Worm (Caenorhabditis elegans): ENCODE data around the gene T26E4.9.

The T26E4.9 gene

DNA sequence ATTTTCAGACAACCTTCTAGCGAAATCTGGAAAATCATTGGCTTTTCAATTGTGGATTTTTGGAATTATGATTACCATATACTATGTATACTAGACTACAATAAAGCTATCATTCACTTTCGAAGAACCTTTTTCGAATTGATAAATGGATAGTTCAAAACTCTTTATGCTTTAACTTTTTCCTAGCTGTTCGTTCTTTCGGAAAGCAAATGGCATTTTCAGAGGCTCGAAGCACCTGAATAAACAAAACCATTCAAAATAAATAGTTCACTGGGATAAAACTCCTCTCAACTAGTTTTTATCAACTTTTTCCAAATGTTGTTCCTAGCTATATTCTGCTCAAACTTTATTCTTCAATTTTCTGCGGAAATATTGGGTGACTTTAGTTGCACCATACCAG lies 21.4 kb downstream of the T26E4.9 start, which contains the start of gene T26E4.2:
T26E4.2 (plus strand) TSS at position 301 of the 400 bp plus-strand sequence.
- TF ChIP-seq ceh-82 (tag; optimal IDR thresholded peaks at IDR 0.05) (no peak), ceh-28 (tag; optimal IDR thresholded peaks at IDR 0.05) (no peak), elt-2 (tag; optimal IDR thresholded peaks at IDR 0.05) (no peak)

DNA sequence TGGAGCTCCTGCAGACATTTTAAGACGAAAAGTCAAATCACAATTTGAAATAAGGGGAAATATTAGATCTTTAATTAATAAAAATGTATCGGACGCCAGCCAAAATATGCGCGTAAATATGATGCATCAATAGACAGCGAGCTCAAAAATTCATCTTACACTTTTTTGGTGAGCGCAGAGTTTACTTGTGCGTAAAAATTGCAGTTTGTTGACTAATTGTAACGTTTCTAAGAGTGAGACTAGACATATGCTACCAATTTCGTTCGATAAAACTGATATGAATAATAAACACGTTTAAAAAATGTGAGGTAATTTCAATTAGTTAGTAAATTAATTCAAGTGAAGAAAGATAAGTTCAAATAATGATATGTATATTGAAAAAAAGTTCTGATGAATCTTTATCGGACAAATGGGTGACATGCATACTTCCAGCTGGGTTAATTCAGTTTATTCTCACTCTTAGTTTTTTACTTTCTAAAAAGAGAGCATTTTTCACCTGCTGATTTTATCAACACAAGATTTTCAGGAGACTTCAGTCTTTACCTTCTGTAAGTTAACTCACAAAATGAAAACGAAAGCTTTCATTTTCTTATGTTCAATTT lies 23.3 kb downstream of the T26E4.9 start, which contains the start of the genes nhr-285 and irld-52:
nhr-285 (minus strand) TSS at position 101 of the 602 bp plus-strand sequence.
irld-52 (plus strand) TSS at position 552 of the 602 bp plus-strand sequence.
- TF ChIP-seq nhr-12 (tag; optimal IDR thresholded peaks at IDR 0.05) (no peak), ceh-82 (tag; optimal IDR thresholded peaks at IDR 0.05) (no peak), lin-15B (tag; optimal IDR thresholded peaks at IDR 0.05) (no peak), hmg-11 (tag; optimal IDR thresholded peaks at IDR 0.05) (no peak)

DNA sequence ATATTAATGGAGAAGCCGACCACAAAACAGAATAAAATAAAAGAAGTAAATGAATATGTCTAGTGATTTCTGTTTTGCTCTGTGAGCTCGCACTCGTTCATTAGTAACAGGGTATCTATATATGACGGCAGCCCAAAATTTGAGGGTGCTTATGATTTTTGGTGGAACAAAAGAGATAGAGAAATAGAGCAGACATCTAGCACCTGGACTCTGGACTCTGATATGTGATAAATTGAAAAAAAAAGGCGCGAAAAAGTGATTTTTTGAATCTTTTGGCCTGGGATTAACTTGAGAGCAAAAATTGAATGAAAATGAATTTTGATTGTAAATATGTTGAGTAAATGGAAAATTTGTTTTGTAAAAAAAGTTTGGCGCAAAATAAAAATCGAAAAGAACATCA lies 25.9 kb downstream of the T26E4.9 start, which contains the start of gene nhr-283:
nhr-283 (minus strand) TSS at position 101 of the 400 bp plus-strand sequence.
- TF ChIP-seq mdl-1 (tag; optimal IDR thresholded peaks at IDR 0.05) (no peak), R02D3.7 (tag; optimal IDR thresholded peaks at IDR 0.05) (no peak), zag-1 (tag; optimal IDR thresholded peaks at IDR 0.05) (no peak)

DNA sequence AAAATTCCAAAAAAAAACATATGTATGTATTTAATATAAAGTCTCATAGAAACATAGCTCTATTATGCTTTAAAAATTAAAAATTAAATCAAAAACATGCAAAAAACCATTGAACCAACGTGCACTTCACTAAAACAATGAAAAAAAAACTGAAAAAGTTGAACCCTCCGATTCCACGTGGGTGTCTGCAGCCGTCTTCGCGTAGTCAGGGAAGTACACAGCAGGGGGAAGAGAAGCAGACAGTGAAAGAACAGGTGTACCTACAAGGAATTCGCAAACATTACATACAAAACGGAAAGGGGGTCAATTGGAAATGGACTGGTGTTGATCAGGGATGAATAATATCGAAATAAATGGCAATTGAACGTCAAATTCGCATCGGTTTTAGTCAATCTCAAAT lies 28.6 kb downstream of the T26E4.9 start:
- no peak for TF ChIP-seq nhr-23 (tag; optimal IDR thresholded peaks at IDR 0.05)
- TF ChIP-seq nfya-1 (tag; optimal IDR thresholded peaks at IDR 0.05; ENCODE audit: insufficient read depth): no peak
- TF ChIP-seq elt-3 (tag; optimal IDR thresholded peaks at IDR 0.05): no peak
- TF ChIP-seq fkh-2 (tag; optimal IDR thresholded peaks at IDR 0.05): no peak
- no peak for TF ChIP-seq lin-15B (tag; optimal IDR thresholded peaks at IDR 0.05)
- no peak for TF ChIP-seq lsy-12 (tag; optimal IDR thresholded peaks at IDR 0.05)
- TF ChIP-seq ZK546.5 (tag; optimal IDR thresholded peaks at IDR 0.05): no peak
- no peak for TF ChIP-seq tbx-2 (tag; optimal IDR thresholded peaks at IDR 0.05)
- no peak for TF ChIP-seq nhr-77 (tag; optimal IDR thresholded peaks at IDR 0.05)
- TF ChIP-seq daf-12 (tag; optimal IDR thresholded peaks at IDR 0.05): no peak
- no peak for TF ChIP-seq unc-62 (GFP tag; optimal IDR thresholded peaks at IDR 0.05)
- no peak for TF ChIP-seq zag-1 (tag; optimal IDR thresholded peaks at IDR 0.05)
- TF ChIP-seq snpc-4 (tag; optimal IDR thresholded peaks at IDR 0.05): no peak
- no peak for TF ChIP-seq lin-39 (tag; optimal IDR thresholded peaks at IDR 0.05)
- no peak for TF ChIP-seq aly-2 (tag; optimal IDR thresholded peaks at IDR 0.05)
- no peak for TF ChIP-seq eor-1 (tag; optimal IDR thresholded peaks at IDR 0.05)

DNA sequence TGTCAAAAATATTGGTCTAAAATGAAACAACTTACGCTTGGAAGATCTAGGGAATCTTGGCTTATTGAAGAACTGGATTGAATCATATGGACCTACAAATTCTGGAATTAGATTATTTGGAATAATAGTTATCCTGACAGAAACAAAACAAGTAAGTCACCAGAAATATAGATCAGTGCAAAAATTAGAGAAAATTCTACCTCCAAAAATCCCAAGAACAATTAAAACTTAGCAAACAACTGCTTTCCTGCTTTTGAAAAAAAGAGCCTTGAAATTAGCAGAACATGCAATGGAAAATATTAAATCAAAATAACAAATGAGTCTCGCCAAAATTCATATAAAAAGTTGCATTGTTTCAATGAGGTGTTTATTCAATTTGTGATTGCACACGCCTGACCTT lies 29.4 kb downstream of the T26E4.9 start, which contains the start of gene nhr-60:
nhr-60 (minus strand) TSS at position 101 of the 400 bp plus-strand sequence.
- no peak for TF ChIP-seq unc-39 (tag; optimal IDR thresholded peaks at IDR 0.05)
- no peak for TF ChIP-seq mml-1 (tag; optimal IDR thresholded peaks at IDR 0.05)
- TF ChIP-seq pha-4 (tag; optimal IDR thresholded peaks at IDR 0.05): no peak
- TF ChIP-seq unc-62 (GFP tag; optimal IDR thresholded peaks at IDR 0.05): no peak
- no peak for TF ChIP-seq nhr-28 (tag; optimal IDR thresholded peaks at IDR 0.05)
- TF ChIP-seq lin-15B (tag; optimal IDR thresholded peaks at IDR 0.05): no peak
- TF ChIP-seq fkh-2 (tag; optimal IDR thresholded peaks at IDR 0.05): no peak
- TF ChIP-seq ceh-28 (tag; optimal IDR thresholded peaks at IDR 0.05): no peak
- TF ChIP-seq ceh-82 (tag; optimal IDR thresholded peaks at IDR 0.05): no peak
- no peak for TF ChIP-seq fos-1 (tag; optimal IDR thresholded peaks at IDR 0.05)
- TF ChIP-seq nhr-25 (tag; optimal IDR thresholded peaks at IDR 0.05): no peak

DNA sequence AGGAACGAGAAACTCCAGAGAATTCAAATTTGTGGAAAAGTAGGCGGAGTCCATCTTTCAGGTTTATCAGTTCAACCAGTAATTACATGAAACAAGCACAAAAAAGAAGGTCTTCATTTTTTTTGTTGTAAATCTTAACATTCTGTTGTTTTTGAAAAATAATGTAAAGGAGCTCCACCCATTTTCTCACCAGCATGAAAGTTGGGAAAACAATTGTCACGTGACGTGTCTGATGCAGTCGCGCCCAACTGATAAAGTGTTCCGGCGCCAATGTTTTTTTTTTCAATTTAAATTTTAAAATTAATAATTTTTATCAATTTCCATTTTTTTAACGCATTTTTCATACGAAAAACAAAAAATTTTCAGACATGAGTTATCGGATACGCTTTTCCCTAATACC lies 33.5 kb downstream of the T26E4.9 start, which contains the start of gene F57A10.4:
F57A10.4 (plus strand) TSS at position 367 of the 400 bp plus-strand sequence.
- TF ChIP-seq egl-5 (tag; optimal IDR thresholded peaks at IDR 0.05): no peak
- TF ChIP-seq ztf-11 (tag; optimal IDR thresholded peaks at IDR 0.05): no peak
- TF ChIP-seq mml-1 (tag; optimal IDR thresholded peaks at IDR 0.05): no peak
- no peak for TF ChIP-seq eor-1 (tag; optimal IDR thresholded peaks at IDR 0.05)
- no peak for TF ChIP-seq ceh-28 (tag; optimal IDR thresholded peaks at IDR 0.05)
- no peak for TF ChIP-seq pqm-1 (tag; optimal IDR thresholded peaks at IDR 0.05)
- TF ChIP-seq elt-1 (tag; optimal IDR thresholded peaks at IDR 0.05): no peak
- no peak for TF ChIP-seq mdl-1 (tag; optimal IDR thresholded peaks at IDR 0.05)
- no peak for TF ChIP-seq nhr-237 (tag; optimal IDR thresholded peaks at IDR 0.05)
- no peak for TF ChIP-seq fkh-10 (GFP tag; optimal IDR thresholded peaks at IDR 0.05)

All from whole organism, L3 larva.